Fruit fly (Drosophila melanogaster): Measurements from ENCODE around the gene CG32432.

- TF ChIP-seq usp (GFP tag; optimal IDR thresholded peaks at IDR 0.05) (no peak), Dll (optimal IDR thresholded peaks at IDR 0.05) (no peak)
Measured at dm6 chr3L:20927526-20927925, 42.5 kb upstream of the CG32432 start, which contains the start of gene CG10589.

All from whole organism.